Fruit fly (Drosophila melanogaster) whole organism, embryonic: ENCODE measurements around the gene IRSp53.

Source experiments
- BtbVII ChIP-seq: fragments of 200-800 bp; sonication (Bioruptor generic); optimal IDR thresholded peaks from 3 replicates; lab custom pipeline; 2017; ENCODE audit warnings: missing biosample characterization, mild to moderate bottlenecking, missing genetic modification characterization
- CG10321 ChIP-seq: fragments of 200-800 bp; sonication (Bioruptor generic); IDR thresholded peaks from 2 replicates; pipeline ENCODE4 v1.3.6; 2022; ENCODE audit warnings: missing biosample characterization, missing genetic modification characterization
- CG10366 ChIP-seq: fragments of 200-800 bp; sonication (Bioruptor generic); IDR thresholded peaks from 2 replicates; pipeline ENCODE4 v1.3.6; 2022; ENCODE audit warnings: missing biosample characterization, missing genetic modification characterization
- CG10979 ChIP-seq: fragments of 200-800 bp; sonication (Bioruptor generic); optimal IDR thresholded peaks from 2 replicates; lab custom pipeline; 2018; ENCODE audit warnings: missing biosample characterization, mild to moderate bottlenecking, missing genetic modification characterization, moderate library complexity
- CG11085 ChIP-seq: fragments of 200-800 bp; sonication (Bioruptor generic); IDR thresholded peaks from 2 replicates; pipeline ENCODE4 v1.3.6; 2022; ENCODE audit warnings: missing biosample characterization, missing genetic modification characterization
- CG12659 ChIP-seq: fragments of 200-800 bp; sonication (Bioruptor generic); optimal IDR thresholded peaks from 3 replicates; lab custom pipeline; 2017; ENCODE audit warnings: mild to moderate bottlenecking, missing biosample characterization, missing genetic modification reagents, missing genetic modification characterization
- CG13287 ChIP-seq: fragments of 200-800 bp; sonication (Bioruptor generic); IDR thresholded peaks from 2 replicates; pipeline ENCODE4 v1.3.6; 2022; ENCODE audit warnings: missing biosample characterization, missing genetic modification characterization; ENCODE audit not compliant: partially characterized antibody
- CG13624 ChIP-seq: fragments of 200-800 bp; sonication (Bioruptor generic); optimal IDR thresholded peaks from 2 replicates; lab custom pipeline; 2016; ENCODE audit warnings: missing biosample characterization, missing genetic modification characterization
- CG16779 ChIP-seq: fragments of 200-800 bp; sonication (Bioruptor generic); IDR thresholded peaks from 2 replicates; pipeline ENCODE4 v1.3.6; 2022; ENCODE audit warnings: missing biosample characterization, missing genetic modification characterization
- CG16863 ChIP-seq: fragments of 200-800 bp; sonication (Bioruptor generic); optimal IDR thresholded peaks from 3 replicates; lab custom pipeline; 2016; ENCODE audit warnings: missing biosample characterization, missing genetic modification characterization
- CG17361 ChIP-seq: fragments of 200-800 bp; sonication (Bioruptor generic); IDR thresholded peaks from 3 replicates; pipeline ENCODE4 v1.3.6; 2022; ENCODE audit warnings: missing biosample characterization, missing genetic modification characterization
- CG17912 ChIP-seq: fragments of 200-800 bp; sonication (Bioruptor generic); optimal IDR thresholded peaks from 2 replicates; lab custom pipeline; 2018; ENCODE audit warnings: missing biosample characterization, mild to moderate bottlenecking, missing genetic modification characterization
- CG2129 ChIP-seq: fragments of 200-800 bp; sonication (Bioruptor generic); IDR thresholded peaks from 2 replicates; pipeline ENCODE4 v1.3.6; 2022; ENCODE audit warnings: missing biosample characterization, missing genetic modification characterization; ENCODE audit not compliant: partially characterized antibody
- CG2202 ChIP-seq: fragments of 200-800 bp; sonication (Bioruptor generic); optimal IDR thresholded peaks from 2 replicates; lab custom pipeline; 2018; ENCODE audit warnings: missing biosample characterization, mild to moderate bottlenecking, missing genetic modification characterization
- CG2678 ChIP-seq: fragments of 200-800 bp; sonication (Bioruptor generic); optimal IDR thresholded peaks from 3 replicates; lab custom pipeline; 2019; ENCODE audit warnings: missing biosample characterization, mild to moderate bottlenecking, missing genetic modification characterization, moderate library complexity
- CG2889 ChIP-seq: fragments of 200-800 bp; sonication (Bioruptor generic); IDR thresholded peaks from 3 replicates; pipeline ENCODE4 v1.3.6; 2022; ENCODE audit warnings: missing biosample characterization, missing genetic modification characterization
- CG30020 ChIP-seq: fragments of 200-800 bp; optimal IDR thresholded peaks from 2 replicates; lab custom pipeline; 2019; ENCODE audit warnings: missing biosample characterization, mild to moderate bottlenecking, missing genetic modification characterization, moderate library complexity
- CG3065 ChIP-seq: fragments of 200-800 bp; sonication (Bioruptor generic); optimal IDR thresholded peaks from 2 replicates; lab custom pipeline; 2016; ENCODE audit warnings: missing biosample characterization, missing genetic modification characterization
- CG31388 ChIP-seq: fragments of 200-800 bp; sonication (Bioruptor generic); optimal IDR thresholded peaks from 2 replicates; lab custom pipeline; 2016; ENCODE audit warnings: missing biosample characterization, missing genetic modification characterization
- CG6254 ChIP-seq: fragments of 200-800 bp; sonication (Bioruptor generic); optimal IDR thresholded peaks from 3 replicates; lab custom pipeline; 2017; ENCODE audit warnings: mild to moderate bottlenecking, missing biosample characterization, missing genetic modification reagents, missing genetic modification characterization
- CG6272 ChIP-seq: fragments of 200-800 bp; sonication (Bioruptor generic); IDR thresholded peaks from 2 replicates; pipeline ENCODE4 v1.3.6; 2022; ENCODE audit warnings: missing biosample characterization, missing genetic modification characterization
- CG6765 ChIP-seq: fragments of 200-800 bp; sonication (Bioruptor generic); optimal IDR thresholded peaks from 3 replicates; lab custom pipeline; 2017; ENCODE audit warnings: missing biosample characterization, mild to moderate bottlenecking, missing genetic modification characterization
- CG6791 ChIP-seq: fragments of 200-800 bp; sonication (Bioruptor generic); IDR thresholded peaks from 3 replicates; pipeline ENCODE4 v1.3.6; 2022; ENCODE audit warnings: missing biosample characterization, missing genetic modification characterization; ENCODE audit not compliant: partially characterized antibody
- CG8478 ChIP-seq: fragments of >200 bp; optimal IDR thresholded peaks from 2 replicates; lab custom pipeline; 2018
- CG9932 ChIP-seq: fragments of 200-800 bp; sonication (Bioruptor generic); IDR thresholded peaks from 2 replicates; pipeline ENCODE4 v1.3.6; 2022; ENCODE audit warnings: missing biosample characterization, missing genetic modification characterization
- D19B ChIP-seq: fragments of 200-800 bp; sonication (Bioruptor generic); optimal IDR thresholded peaks from 2 replicates; lab custom pipeline; 2017; ENCODE audit warnings: missing biosample characterization, mild to moderate bottlenecking, missing genetic modification characterization
- Elba2 ChIP-seq: fragments of 200-800 bp; sonication (Bioruptor generic); optimal IDR thresholded peaks from 3 replicates; lab custom pipeline; 2016; ENCODE audit warnings: missing biosample characterization, missing genetic modification characterization
- Fer3 ChIP-seq: fragments of 200-800 bp; sonication (Bioruptor generic); optimal IDR thresholded peaks from 2 replicates; lab custom pipeline; 2018; ENCODE audit warnings: missing biosample characterization, mild to moderate bottlenecking, missing genetic modification characterization, moderate library complexity
- Hmr ChIP-seq: fragments of 200-800 bp; sonication (Bioruptor generic); optimal IDR thresholded peaks from 3 replicates; lab custom pipeline; 2017; ENCODE audit warnings: mild to moderate bottlenecking, missing biosample characterization, missing genetic modification reagents, missing genetic modification characterization
- Hsf ChIP-seq: fragments of 200-800 bp; sonication (Bioruptor generic); optimal IDR thresholded peaks from 3 replicates; lab custom pipeline; 2016; ENCODE audit warnings: missing biosample characterization, missing genetic modification characterization
- Lim3 ChIP-seq: fragments of 200-800 bp; sonication (Bioruptor generic); IDR thresholded peaks from 2 replicates; pipeline ENCODE4 v1.3.6; 2022; ENCODE audit warnings: missing biosample characterization, missing genetic modification characterization
- MTF-1 ChIP-seq: fragments of 200-800 bp; sonication (Bioruptor generic); optimal IDR thresholded peaks from 2 replicates; lab custom pipeline; 2018; ENCODE audit warnings: missing biosample characterization, mild to moderate bottlenecking, missing genetic modification characterization, borderline replicate concordance
- Mes4 ChIP-seq: fragments of 200-800 bp; sonication (Bioruptor generic); optimal IDR thresholded peaks from 2 replicates; lab custom pipeline; 2016; ENCODE audit warnings: missing biosample characterization, missing genetic modification characterization
- Mrtf ChIP-seq: fragments of 200-800 bp; sonication (Bioruptor generic); IDR thresholded peaks from 3 replicates; pipeline ENCODE4 v1.3.6; 2022; ENCODE audit warnings: missing biosample characterization, missing genetic modification characterization
- Nf-YB ChIP-seq: fragments of 200-800 bp; sonication (Bioruptor generic); optimal IDR thresholded peaks from 3 replicates; lab custom pipeline; 2019; ENCODE audit warnings: missing biosample characterization, mild to moderate bottlenecking, missing genetic modification characterization, moderate library complexity
- Nf-YC ChIP-seq: fragments of 200-800 bp; optimal IDR thresholded peaks from 3 replicates; lab custom pipeline; 2019; ENCODE audit warnings: missing biosample characterization, mild to moderate bottlenecking, missing genetic modification characterization, moderate library complexity
- Oli ChIP-seq: fragments of 200-800 bp; sonication (Bioruptor generic); optimal IDR thresholded peaks from 2 replicates; lab custom pipeline; 2018; ENCODE audit warnings: missing biosample characterization, mild to moderate bottlenecking, missing genetic modification characterization, moderate library complexity
- Poxn ChIP-seq: fragments of 200-800 bp; sonication (Bioruptor generic); IDR thresholded peaks from 2 replicates; pipeline ENCODE4 v1.3.6; 2022; ENCODE audit warnings: missing biosample characterization, missing genetic modification characterization
- ac ChIP-seq: fragments of 200-800 bp; sonication (Bioruptor generic); optimal IDR thresholded peaks from 3 replicates; lab custom pipeline; 2017; ENCODE audit warnings: missing biosample characterization, mild to moderate bottlenecking, missing genetic modification characterization
- ash1 ChIP-seq: fragments of 200-800 bp; sonication (Bioruptor generic); optimal IDR thresholded peaks from 2 replicates; lab custom pipeline; 2018; ENCODE audit warnings: missing biosample characterization, mild to moderate bottlenecking, missing genetic modification characterization
- ci ChIP-seq: fragments of 200-800 bp; sonication (Bioruptor generic); IDR thresholded peaks from 3 replicates; pipeline ENCODE4 v1.3.6; 2022; ENCODE audit warnings: missing biosample characterization, missing genetic modification characterization
- fd64A ChIP-seq: fragments of 200-800 bp; sonication (Bioruptor generic); optimal IDR thresholded peaks from 3 replicates; lab custom pipeline; 2018; ENCODE audit warnings: missing biosample characterization, mild to moderate bottlenecking, missing genetic modification characterization
- gro ChIP-seq: fragments of 200-800 bp; sonication (Bioruptor generic); optimal IDR thresholded peaks from 2 replicates; lab custom pipeline; 2016; ENCODE audit warnings: missing biosample characterization, missing genetic modification characterization
- jumu ChIP-seq: fragments of 200-800 bp; sonication (Bioruptor generic); optimal IDR thresholded peaks from 3 replicates; lab custom pipeline; 2016; ENCODE audit warnings: missing biosample characterization, missing genetic modification characterization
- knrl ChIP-seq: fragments of 200-800 bp; sonication (Bioruptor generic); IDR thresholded peaks from 3 replicates; pipeline ENCODE4 v1.3.6; 2022; ENCODE audit warnings: missing biosample characterization, missing genetic modification characterization; ENCODE audit not compliant: partially characterized antibody
- odd ChIP-seq: fragments of 200-800 bp; sonication (Bioruptor generic); optimal IDR thresholded peaks from 2 replicates; lab custom pipeline; 2017; ENCODE audit warnings: missing biosample characterization, mild to moderate bottlenecking, missing genetic modification characterization
- pros ChIP-seq: fragments of 200-800 bp; sonication (Bioruptor generic); optimal IDR thresholded peaks from 3 replicates; lab custom pipeline; 2019; ENCODE audit warnings: missing biosample characterization, mild to moderate bottlenecking, missing genetic modification characterization, moderate library complexity
- tup ChIP-seq: fragments of 200-800 bp; sonication (Bioruptor generic); optimal IDR thresholded peaks from 2 replicates; lab custom pipeline; 2016; ENCODE audit warnings: missing biosample characterization, mild to moderate bottlenecking, missing genetic modification characterization, moderate library complexity
- vnd ChIP-seq: fragments of 200-800 bp; sonication (Bioruptor generic); IDR thresholded peaks from 3 replicates; pipeline ENCODE4 v1.3.6; 2022; ENCODE audit warnings: missing biosample characterization, missing genetic modification characterization; ENCODE audit not compliant: partially characterized antibody
- z ChIP-seq: fragments of 200-800 bp; sonication (Bioruptor generic); IDR thresholded peaks from 3 replicates; pipeline ENCODE4 v1.3.6; 2022; ENCODE audit warnings: missing biosample characterization, missing genetic modification characterization

The IRSp53 gene

dm6 chr3L:11197291-11198021, 61.6 kb downstream of the IRSp53 start, which contains the start of gene GlcAT-P (continued):
- peak; percentile 75 for TF ChIP-seq CG9932 (GFP tag; lab: Robert Waterston, UW)
- peak; percentile 28; the same call in 1 of the 2 replicates for TF ChIP-seq CG6272 (GFP tag; lab: Robert Waterston, UW)
- no peak for TF ChIP-seq D19B (GFP tag; lab: Kevin White, UChicago)
- TF ChIP-seq odd (GFP tag; lab: Kevin White, UChicago), result peak; percentile 55
- peak; percentile 9 for TF ChIP-seq Hsf (GFP tag; lab: Kevin White, UChicago)
- TF ChIP-seq tup, result no peak
- no peak for TF ChIP-seq CG6254 (GFP tag; lab: Kevin White, UChicago)
- peak; percentile 76 for TF ChIP-seq Hmr (GFP tag; lab: Kevin White, UChicago)
- TF ChIP-seq Fer3, result peak; percentile 56
- no peak for TF ChIP-seq CG8478 (lab: Kevin White, UChicago)
- TF ChIP-seq vnd (GFP tag; lab: Robert Waterston, UW), result no peak
- TF ChIP-seq fd64A (GFP tag; lab: Kevin White, UChicago), result no peak
- TF ChIP-seq Nf-YB (GFP tag; lab: Kevin White, UChicago), result peak; percentile 59
- TF ChIP-seq z (GFP tag; lab: Robert Waterston, UW), result no peak
- peak; percentile 83 for TF ChIP-seq CG12659 (GFP tag; lab: Kevin White, UChicago)
- TF ChIP-seq knrl, result no peak
- TF ChIP-seq CG31388 (GFP tag; lab: Kevin White, UChicago), result no peak
- TF ChIP-seq CG10321 (GFP tag; lab: Robert Waterston, UW), result no peak
- TF ChIP-seq ash1 (GFP tag; lab: Kevin White, UChicago), result no peak
- peak; percentile 46; the same call in 1 of the 3 replicates for TF ChIP-seq CG2889 (GFP tag; lab: Robert Waterston, UW)
- TF ChIP-seq CG30020, result peak; percentile 39
- TF ChIP-seq CG10979, result peak; percentile 82
- no peak for TF ChIP-seq CG13287
- no peak for TF ChIP-seq CG6791
- peak; percentile 48; the same call in 1 of the 3 replicates for TF ChIP-seq ci
- TF ChIP-seq CG13624 (GFP tag; lab: Kevin White, UChicago), result no peak
- peak; percentile 53 for TF ChIP-seq CG10366 (GFP tag; lab: Robert Waterston, UW)
- peak; percentile 71 for TF ChIP-seq Nf-YC (tag; lab: Kevin White, UChicago)
- TF ChIP-seq CG17361 (GFP tag; lab: Robert Waterston, UW), result peak; percentile 87
- TF ChIP-seq MTF-1 (GFP tag; lab: Kevin White, UChicago), result no peak
- no peak for TF ChIP-seq CG16863 (GFP tag; lab: Kevin White, UChicago)
- TF ChIP-seq ac, result no peak
- no peak for TF ChIP-seq CG16779 (GFP tag; lab: Robert Waterston, UW)
- no peak for TF ChIP-seq jumu (GFP tag; lab: Kevin White, UChicago)
- peak; percentile 63 for TF ChIP-seq Oli (tag; lab: Kevin White, UChicago)
- no peak; the same call in 2 of the 3 replicates for TF ChIP-seq Mrtf
- no peak for TF ChIP-seq Poxn
- TF ChIP-seq CG6765 (GFP tag; lab: Kevin White, UChicago), result no peak
- 0 out of 2 replicates have a peak, but pooled peaks have one; percentile 36 for TF ChIP-seq CG11085 (GFP tag; lab: Robert Waterston, UW)
- TF ChIP-seq Lim3 (GFP tag; lab: Robert Waterston, UW), result no peak
- no peak for TF ChIP-seq Mes4 (GFP tag; lab: Kevin White, UChicago)
- TF ChIP-seq Elba2 (GFP tag; lab: Kevin White, UChicago), result no peak
- TF ChIP-seq CG3065, result no peak
- TF ChIP-seq CG2678 (tag; lab: Kevin White, UChicago), result peak; percentile 88
- TF ChIP-seq CG17912 (GFP tag; lab: Kevin White, UChicago), result no peak
- no peak for TF ChIP-seq CG2129
- peak; percentile 70 for TF ChIP-seq BtbVII (GFP tag; lab: Kevin White, UChicago)
- TF ChIP-seq pros (GFP tag; lab: Kevin White, UChicago), result no peak
- no peak for TF ChIP-seq gro (GFP tag; lab: Kevin White, UChicago)
- TF ChIP-seq CG2202 (tag; lab: Kevin White, UChicago), result no peak
